Worm (Caenorhabditis elegans): ENCODE data around the gene cest-13.

DNA sequence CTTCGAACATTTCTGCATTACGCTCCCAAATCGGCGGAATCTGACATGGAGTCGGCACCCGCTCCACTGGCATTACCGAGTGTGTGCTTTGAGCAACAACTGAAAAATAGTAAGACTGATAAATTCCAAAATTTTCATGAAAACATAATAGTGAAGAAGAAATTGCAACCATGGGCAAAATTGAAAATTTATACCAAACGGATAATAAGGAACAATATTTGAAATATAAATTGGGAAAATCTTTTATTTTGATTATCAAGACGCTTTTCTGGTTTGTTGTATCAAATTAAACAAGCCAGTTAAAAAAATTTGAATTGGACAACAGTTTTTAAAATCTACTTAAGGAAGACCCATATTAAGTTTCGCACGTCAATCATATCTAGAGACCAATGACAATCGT lies 33.5 kb downstream of the cest-13 start, which contains the start of gene ZK1086.2:
- TF ChIP-seq ttx-3 (tag; optimal IDR thresholded peaks at IDR 0.05) (no peak), pha-4 (tag; optimal IDR thresholded peaks at IDR 0.05) (no peak)

All from whole organism, late embryonic.